Fruit fly (Drosophila melanogaster): Measurements from ENCODE around the gene CG13613.

CG13613 gene

DNA sequence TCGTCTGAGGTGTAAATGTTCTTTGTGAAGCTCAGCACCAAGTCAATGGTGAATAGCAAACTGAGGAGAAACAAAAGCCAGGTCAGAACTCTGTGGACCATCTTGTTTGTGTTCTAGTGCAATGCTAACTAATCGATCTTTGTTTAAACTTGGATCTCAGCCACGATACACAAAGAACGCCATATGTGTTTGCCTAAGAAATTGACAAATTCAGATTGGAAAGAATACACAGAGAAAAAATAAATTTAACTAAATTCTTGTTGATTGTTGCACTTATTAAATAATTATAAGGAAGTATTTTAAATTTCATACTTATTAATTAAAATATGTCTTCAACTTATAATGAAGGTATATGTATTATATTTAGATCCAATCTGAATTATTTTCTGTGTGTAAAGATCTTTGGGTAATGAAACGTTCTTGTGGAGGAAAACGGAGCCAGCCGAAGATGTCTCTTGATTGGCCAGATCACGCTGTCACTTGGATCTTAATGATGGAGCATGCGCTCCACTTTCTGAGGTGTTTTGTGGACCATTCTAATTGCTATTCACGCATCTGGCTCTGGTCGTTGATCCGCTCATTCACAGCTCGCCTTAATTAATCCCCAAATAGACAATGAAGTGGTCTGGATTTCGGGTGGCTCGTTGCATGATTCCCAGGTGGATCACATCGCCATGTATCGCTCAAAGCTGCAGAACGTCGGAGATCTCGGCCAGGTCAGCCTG lies at the start of gene CG13613, which contains the start of gene CG17784:
Gene CG13613, plus strand, starts transcription at position 675 of the 725 bp plus-strand sequence.
Gene CG17784, minus strand, starts transcription at position 101 of the 725 bp plus-strand sequence.
- no peak for TF ChIP-seq CG17801 (GFP tag; optimal IDR thresholded peaks at IDR 0.05; ENCODE audit: partially characterized antibody)

DNA sequence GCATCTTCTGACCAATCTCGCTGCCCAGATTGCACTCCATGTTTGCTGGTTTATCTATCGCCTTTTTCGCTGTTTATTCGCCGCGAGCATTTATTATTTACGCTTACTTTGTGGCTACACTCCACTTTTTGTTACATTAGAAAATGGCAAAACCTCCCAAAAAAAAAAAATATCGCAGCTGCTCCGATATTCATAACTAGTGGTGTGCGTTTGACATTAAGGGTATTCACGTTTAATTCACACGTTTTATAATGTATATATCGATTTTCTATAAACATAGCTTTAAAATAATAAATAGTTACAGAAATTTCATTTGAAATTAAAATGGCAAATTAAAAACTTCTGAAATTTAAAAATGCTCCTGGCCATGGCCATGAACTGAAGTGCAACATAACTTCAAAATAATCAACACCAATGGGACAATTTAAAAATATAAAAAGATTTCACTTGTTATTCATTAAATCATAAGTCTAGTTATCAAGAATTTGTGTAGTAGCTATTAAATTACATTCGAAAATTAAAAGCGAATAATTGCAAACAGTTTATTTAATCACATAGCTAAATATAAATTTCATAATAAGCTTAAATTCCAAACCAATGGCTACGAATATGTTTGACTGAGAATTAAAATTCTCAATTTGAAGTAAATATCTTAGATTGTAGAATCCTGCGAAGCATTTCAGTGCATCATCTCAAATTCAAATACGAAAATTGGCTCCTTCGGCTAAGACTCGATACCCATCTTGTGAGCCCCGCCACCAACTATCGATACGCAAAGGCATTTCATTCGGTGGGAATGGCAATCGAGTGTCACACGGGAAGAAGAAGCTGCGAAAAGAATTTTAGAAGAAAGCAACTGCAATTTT lies 46.9 kb upstream of the CG13613 start, which contains the start of the genes Nab2 and BRWD3:
Gene Nab2, minus strand, starts transcription at position 203 of the 866 bp plus-strand sequence.
Gene BRWD3, plus strand, starts transcription at position 784 of the 866 bp plus-strand sequence.
- peak; percentile 17 for TF ChIP-seq CG17801 (GFP tag; optimal IDR thresholded peaks at IDR 0.05; ENCODE audit: partially characterized antibody)

DNA sequence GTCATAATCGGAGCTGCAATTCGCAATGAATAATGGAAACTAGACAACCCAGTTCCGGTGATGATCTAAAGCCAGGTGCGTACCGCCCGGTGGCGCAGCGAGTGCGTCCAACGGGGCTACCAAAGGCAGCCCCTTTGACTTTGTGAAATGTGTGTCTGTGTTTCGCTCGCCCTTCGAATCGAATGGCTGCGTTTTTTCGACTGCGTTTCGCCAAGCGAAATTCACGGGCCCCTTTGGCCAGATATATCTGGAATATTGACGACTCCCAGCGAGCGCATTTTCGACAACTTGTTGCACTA lies 46.3 kb upstream of the CG13613 start:
- no peak for TF ChIP-seq CG17801 (GFP tag; optimal IDR thresholded peaks at IDR 0.05; ENCODE audit: partially characterized antibody)

DNA sequence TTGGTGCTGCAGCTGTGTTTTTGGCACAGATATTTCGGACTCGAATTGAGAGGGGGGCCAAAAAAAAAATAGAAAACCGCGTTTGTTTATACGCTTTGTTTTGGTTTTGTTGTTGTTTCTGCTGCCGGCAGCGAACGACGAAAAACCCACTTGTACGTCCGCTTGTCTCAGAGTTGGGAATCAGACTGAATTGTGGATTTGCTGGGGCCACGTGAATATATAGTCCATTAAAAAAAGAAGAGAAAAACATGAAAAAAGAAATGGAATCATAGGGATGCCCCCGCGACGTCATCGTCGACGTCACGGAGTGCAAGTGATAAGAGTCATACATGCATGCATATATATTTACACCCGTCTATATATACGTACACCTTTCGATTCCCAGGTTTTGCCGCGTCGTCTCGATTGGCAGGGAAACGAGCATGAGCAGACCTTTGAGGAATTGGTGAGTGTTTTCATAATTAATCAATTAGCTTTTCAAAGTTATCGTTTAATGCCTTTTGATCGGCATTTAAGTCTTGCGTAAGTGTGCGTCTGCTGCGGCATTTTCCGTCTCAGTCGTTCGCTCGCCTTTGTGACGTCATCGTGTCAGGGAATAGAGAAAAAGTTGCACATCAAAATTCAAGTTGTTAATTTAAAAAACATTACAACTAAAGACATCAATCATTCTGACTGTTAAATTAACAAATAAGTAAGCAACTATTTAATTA lies 45.6 kb upstream of the CG13613 start:
- no peak for TF ChIP-seq CG17801 (GFP tag; optimal IDR thresholded peaks at IDR 0.05; ENCODE audit: partially characterized antibody)

DNA sequence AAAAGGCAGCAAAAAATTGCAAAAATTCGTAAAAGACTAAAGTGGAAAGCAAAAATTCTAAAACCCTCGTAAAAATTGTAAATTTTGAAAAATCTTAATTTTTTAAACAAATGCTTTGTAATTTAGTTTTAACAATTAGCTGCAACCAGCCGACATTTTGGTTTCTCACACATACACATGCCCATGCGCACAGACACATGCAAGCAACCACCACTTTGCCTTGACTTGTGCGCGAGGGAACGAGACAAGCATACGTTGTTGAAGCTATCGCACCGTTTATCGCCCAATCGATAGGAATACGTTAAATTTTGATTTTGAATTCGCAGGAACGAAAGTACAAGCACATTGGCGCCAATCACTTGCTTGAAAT lies 45.0 kb upstream of the CG13613 start:
- peak; percentile 8 for TF ChIP-seq CG17801 (GFP tag; optimal IDR thresholded peaks at IDR 0.05; ENCODE audit: partially characterized antibody)

DNA sequence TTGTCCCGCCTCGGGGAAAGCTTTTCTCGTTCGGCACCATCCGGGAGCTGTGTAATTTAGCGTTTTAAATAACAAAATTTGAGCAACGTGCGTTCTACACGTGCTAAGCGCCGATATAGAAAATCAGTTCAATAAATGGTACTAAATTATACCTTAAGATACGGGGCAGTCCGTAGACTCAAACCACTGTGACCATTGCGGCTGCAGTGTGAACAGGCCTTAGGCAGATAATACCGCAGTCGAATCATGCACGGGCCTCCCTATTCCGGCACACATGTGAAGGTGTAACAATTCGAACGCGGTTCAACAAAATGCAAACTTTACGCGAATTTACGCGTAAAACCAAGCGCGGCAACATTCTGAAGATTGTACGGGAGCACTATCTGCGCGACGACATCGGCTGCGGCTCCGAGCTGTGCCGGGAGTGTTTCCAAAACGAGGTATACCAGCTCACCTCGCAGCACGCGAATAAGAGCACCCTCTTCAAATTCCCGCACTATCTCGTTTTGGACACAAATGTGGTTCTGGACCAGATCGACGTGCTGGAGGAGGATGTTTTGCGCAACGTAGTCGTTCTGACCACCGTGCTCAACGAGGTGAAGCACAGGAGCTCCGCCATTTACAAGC lies 32.1 kb upstream of the CG13613 start, which contains the start of the genes Rrp5 and Dis3:
Gene Rrp5, minus strand, starts transcription at position 135 of the 627 bp plus-strand sequence.
Gene Dis3, plus strand, starts transcription at position 252 of the 627 bp plus-strand sequence.
- TF ChIP-seq CG17801 (GFP tag; optimal IDR thresholded peaks at IDR 0.05; ENCODE audit: partially characterized antibody): no peak

DNA sequence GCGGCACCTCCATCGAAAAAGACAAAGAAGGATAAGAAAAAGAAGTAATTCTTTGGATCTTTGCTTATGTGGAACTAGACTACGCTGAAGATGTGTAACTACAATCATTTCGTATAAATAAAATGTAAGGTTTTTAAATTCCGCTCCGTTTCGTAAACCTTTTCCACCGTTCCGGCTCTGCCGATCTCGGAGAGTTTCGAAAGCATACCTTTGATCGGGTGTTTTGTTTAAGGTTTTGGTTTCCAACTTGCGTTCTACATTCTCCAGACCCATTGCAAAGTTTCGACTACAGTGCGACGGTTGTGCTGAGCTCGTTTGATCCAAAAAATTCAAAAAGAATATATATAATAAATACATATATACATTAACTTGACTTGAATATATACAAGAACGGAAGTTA lies 28.7 kb upstream of the CG13613 start, which contains the start of gene CG6432:
Gene CG6432, plus strand, starts transcription at position 301 of the 400 bp plus-strand sequence.
- no peak for TF ChIP-seq CG17801 (GFP tag; optimal IDR thresholded peaks at IDR 0.05; ENCODE audit: partially characterized antibody)

DNA sequence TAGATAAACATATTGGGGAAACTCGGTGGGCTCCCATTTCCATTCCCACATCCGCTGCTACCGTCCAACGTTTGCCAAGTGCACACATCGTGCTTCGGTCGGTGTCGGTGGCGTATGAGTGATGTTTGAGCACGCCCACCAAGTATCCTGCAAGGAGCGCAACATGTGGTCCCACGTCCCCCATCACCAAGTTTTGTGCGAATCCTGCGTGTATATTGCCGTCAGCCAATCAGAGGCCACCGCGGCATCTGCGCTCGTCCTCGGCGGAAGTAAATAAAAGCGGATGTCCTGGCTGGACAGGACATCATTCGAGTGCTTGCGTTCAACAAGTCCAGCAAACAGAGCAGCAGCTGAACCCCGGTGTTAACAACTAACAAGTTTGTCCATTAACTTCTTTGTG lies 24.1 kb upstream of the CG13613 start, which contains the start of gene Ms:
Gene Ms, plus strand, starts transcription at position 301 of the 400 bp plus-strand sequence.
- TF ChIP-seq CG17801 (GFP tag; optimal IDR thresholded peaks at IDR 0.05; ENCODE audit: partially characterized antibody): no peak

DNA sequence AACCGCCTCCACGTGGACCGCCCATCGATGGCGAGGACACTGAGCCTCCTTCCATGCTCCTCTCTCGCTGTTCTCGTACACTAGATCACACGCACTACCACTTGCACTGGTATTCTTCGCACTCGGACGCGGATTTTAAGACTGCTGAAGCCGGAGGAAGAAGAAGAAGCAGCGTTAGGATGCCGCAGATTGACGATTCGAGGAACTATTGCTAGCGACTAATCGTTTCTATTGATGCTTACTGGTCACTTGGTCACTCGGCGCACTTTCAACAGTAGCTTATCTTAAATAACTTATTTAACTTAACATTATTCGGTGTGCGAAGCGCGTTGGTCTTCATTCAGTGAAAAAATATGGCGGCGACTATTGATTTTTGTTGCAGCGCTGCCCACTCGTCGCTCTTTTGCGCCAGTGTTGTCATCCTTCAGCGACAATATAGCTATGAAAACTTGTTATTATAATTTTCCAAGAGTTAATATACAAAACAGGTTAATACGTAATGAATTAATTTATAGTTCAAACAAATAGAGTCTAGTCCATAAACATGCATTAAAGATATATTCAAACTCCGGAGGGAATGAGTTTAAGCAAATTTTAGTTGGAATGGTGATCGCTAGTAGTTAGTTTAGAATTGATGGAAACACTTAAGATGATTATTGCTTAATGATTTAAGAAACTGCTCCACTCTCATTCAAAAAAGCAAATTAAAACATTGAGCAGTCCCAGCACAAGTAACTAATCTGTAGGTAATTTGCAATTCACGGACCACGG lies 16.7 kb upstream of the CG13613 start, which contains the start of the genes CG5746 and CG6454:
Gene CG5746, minus strand, starts transcription at position 372 of the 771 bp plus-strand sequence.
Gene CG6454, plus strand, starts transcription at position 763 of the 771 bp plus-strand sequence.
- TF ChIP-seq CG17801 (GFP tag; optimal IDR thresholded peaks at IDR 0.05; ENCODE audit: partially characterized antibody): peak; percentile 28

DNA sequence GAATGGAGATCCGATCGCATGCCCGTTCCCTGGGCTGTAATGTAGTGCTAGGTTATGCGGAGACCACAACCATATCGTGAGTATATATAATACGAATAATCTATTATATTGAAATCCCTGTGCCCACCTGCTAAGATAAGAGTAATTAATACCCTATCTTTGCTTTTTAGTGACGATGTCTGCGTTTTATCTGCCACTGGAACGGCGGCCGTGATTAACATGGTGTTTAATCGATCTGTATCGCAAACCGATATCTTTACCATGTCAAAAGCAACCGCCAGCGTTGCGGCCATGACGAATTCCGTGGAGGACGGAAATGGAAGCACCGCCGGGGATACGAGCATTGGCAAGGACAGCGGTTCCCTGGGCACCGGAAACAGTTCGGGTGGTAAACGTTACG lies 11.9 kb upstream of the CG13613 start:
- no peak for TF ChIP-seq CG17801 (GFP tag; optimal IDR thresholded peaks at IDR 0.05; ENCODE audit: partially characterized antibody)

DNA sequence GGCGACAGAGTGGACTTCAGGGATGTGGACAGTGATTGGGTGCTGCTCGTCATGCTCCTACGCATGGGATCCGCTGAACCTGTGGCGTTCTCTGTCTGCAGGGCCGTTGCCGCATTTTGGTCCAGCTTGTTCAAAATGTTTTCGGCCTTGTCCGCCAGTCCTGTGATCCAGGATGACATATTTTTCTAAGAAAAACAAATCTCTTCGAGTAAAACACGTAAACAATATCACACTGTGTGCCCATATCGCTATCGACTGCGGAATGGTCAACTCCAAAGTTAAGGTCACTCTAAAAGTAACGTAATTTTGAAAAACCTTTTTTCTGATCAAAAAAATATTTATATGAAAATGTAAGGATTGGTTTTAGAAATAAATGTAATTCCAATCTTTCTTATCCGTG lies 7.7 kb upstream of the CG13613 start, which contains the start of gene Golgin84:
Gene Golgin84, minus strand, starts transcription at position 241 of the 400 bp plus-strand sequence.
- TF ChIP-seq CG17801 (GFP tag; optimal IDR thresholded peaks at IDR 0.05; ENCODE audit: partially characterized antibody): no peak

DNA sequence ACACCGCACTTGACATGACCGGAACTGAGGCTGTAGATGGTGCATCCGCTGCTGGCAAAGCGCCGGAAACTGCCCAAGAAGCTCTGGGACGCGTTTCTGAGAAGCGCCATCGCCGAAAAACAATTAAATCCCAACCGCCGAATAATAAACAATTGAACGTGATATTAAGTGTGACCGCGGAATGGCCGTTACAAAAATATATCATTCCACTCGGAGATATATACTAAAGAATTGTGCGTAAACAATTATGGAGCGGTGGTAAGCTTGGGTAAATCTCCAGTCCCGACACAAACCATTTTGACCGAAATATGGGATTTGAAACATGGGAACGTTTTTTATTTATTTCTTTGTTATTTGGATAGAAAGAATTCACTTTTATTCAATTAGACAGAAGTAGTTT lies 5.4 kb upstream of the CG13613 start, which contains the start of gene CG18528:
Gene CG18528, minus strand, starts transcription at position 188 of the 400 bp plus-strand sequence.
- no peak for TF ChIP-seq CG17801 (GFP tag; optimal IDR thresholded peaks at IDR 0.05; ENCODE audit: partially characterized antibody)

DNA sequence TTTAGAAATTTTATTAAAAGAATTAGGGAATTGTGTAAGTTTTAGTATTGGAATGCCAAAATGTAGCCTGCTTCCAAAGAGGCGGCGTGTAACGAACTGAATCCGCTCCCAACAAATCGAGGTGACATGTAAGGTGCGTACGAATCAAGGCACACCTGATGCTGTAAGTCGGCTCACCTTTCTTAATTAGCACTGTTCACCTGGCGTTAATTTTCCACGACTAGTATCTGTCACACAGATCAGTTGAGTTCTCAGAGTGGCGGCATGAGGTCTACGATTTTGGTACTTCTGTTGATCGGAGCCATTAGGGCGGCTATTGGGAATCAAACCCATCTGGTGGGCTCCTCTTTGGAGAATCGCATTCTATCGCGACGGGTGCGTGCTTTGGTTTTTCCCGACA lies 3.8 kb upstream of the CG13613 start, which contains the start of the genes CG5762 and CG33339:
Gene CG5762, minus strand, starts transcription at position 101 of the 400 bp plus-strand sequence.
Gene CG33339, plus strand, starts transcription at position 265 of the 400 bp plus-strand sequence.
- TF ChIP-seq CG17801 (GFP tag; optimal IDR thresholded peaks at IDR 0.05; ENCODE audit: partially characterized antibody): no peak
